Worm (Caenorhabditis elegans) whole organism, L4 larva: ENCODE results near the gene Y47D7A.6.

ENCODE experiments used
- ZK546.5 ChIP-seq, 2 experiments: sonication (generic microtip); optimal IDR thresholded peaks; 2 replicates each; lab custom pipeline; 2017; ENCODE audit warnings: missing biosample characterization in 2 of 2, missing genetic modification characterization in 2 of 2
- aly-2 ChIP-seq: sonication (generic microtip); optimal IDR thresholded peaks from 2 replicates; lab custom pipeline; 2018; ENCODE audit warnings: missing biosample characterization, missing genetic modification characterization
- dmd-9 ChIP-seq: fragments of 200-800 bp; sonication (Bioruptor generic); IDR thresholded peaks from 2 replicates; pipeline ENCODE4 v1.3.6; 2022; ENCODE audit warnings: missing genetic modification reagents, missing genetic modification characterization, missing compliant biosample characterization
- nhr-11 ChIP-seq: fragments of 150-350 bp; optimal IDR thresholded peaks from 2 replicates; lab custom pipeline; 2014; ENCODE audit warnings: missing biosample characterization, missing genetic modification characterization
- nhr-6 ChIP-seq: fragments of 150-350 bp; optimal IDR thresholded peaks from 2 replicates; lab custom pipeline; 2014; ENCODE audit warnings: missing biosample characterization, missing genetic modification characterization
- pha-4 ChIP-seq, 2 experiments: fragments of 150-350 bp in 1 of 2; fragments of 200-800 bp in 1 of 2; sonication (Bioruptor generic) in 1 of 2; IDR thresholded peaks in 1 of 2; optimal IDR thresholded peaks in 1 of 2; 2 replicates each; pipeline versions ENCODE4 v1.3.6 to Lab custom; 2014 to 2022; ENCODE audit warnings: missing genetic modification characterization in 2 of 2, missing genetic modification reagents in 2 of 2, missing biosample characterization in 1 of 2, missing compliant biosample characterization in 1 of 2
- tra-1 ChIP-seq: fragments of 200-800 bp; sonication (Bioruptor generic); IDR thresholded peaks from 2 replicates; pipeline ENCODE4 v1.3.6; 2022; ENCODE audit warnings: missing genetic modification reagents, missing genetic modification characterization, missing compliant biosample characterization

DNA sequence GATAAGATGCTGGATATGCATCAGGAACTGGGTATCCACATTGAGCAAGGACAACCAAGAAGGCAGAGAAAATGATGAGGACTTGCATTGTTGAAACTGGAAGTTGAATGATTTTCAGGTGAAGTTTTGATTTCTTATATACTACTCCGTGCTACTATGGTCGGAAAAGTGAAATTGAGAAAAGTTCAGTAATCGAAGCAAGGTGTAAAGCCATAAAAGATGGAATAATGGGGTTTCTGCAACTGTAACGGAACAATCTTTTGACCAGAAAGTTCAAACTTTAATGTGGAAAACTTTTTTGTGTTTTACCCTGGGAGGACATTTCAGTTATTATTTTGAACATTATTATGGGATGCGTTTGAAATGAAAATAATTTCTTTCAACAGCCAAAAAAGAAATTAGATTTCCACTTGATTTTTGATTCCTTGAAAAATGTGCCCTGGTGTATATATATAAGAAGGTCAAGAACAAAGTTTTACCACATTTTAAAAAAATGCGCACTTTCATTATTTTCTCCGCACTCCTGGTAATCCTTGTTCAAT is 5.9 kb upstream of the Y47D7A.6 start, which contains the start of the genes Y47D7A.9 and Y47D7A.19:
- TF ChIP-seq tra-1 (no peak), nhr-11 (no peak), dmd-9 (GFP tag; lab: Robert Waterston, UW) (no peak), pha-4 (GFP tag; IDR thresholded peaks at IDR 0.05; lab: Robert Waterston, UW) (no peak), pha-4 (tag; optimal IDR thresholded peaks at IDR 0.05; lab: Kevin White, UChicago) (no peak), ZK546.5 (tag; optimal IDR thresholded peaks at IDR 0.05; lab: Kevin White, UChicago) (no peak), nhr-6 (tag; lab: Kevin White, UChicago) (no peak), aly-2 (no peak)
